Fruit fly (Drosophila melanogaster): ENCODE results near the gene Mau2.
A peak's percentile ranks its signal among the peaks of the same experiment; 100 is the strongest.

Mau2 gene

dm6 chr3R:15213362-15213989 is 4.5 kb downstream of the Mau2 start, which contains the start of the genes CG6654 and CG4210 (continued):
- TF ChIP-seq unpg (GFP tag; optimal IDR thresholded peaks at IDR 0.05) (no peak), Nf-YB (GFP tag; optimal IDR thresholded peaks at IDR 0.05) (no peak), ci (GFP tag; IDR thresholded peaks at IDR 0.05) (no peak), nau (GFP tag; optimal IDR thresholded peaks at IDR 0.05) (no peak), Taf1 (GFP tag; IDR thresholded peaks at IDR 0.05) (no peak), Hr51 (GFP tag; optimal IDR thresholded peaks at IDR 0.05) (no peak), Hmx (GFP tag; optimal IDR thresholded peaks at IDR 0.05) (no peak), trh (GFP tag; optimal IDR thresholded peaks at IDR 0.05) (no peak), CG7357 (GFP tag; IDR thresholded peaks at IDR 0.05) (no peak), HHEX (GFP tag; optimal IDR thresholded peaks at IDR 0.05) (no peak), bcd (GFP tag; optimal IDR thresholded peaks at IDR 0.05) (no peak), Dek (tag; optimal IDR thresholded peaks at IDR 0.05) (no peak), CG6791 (GFP tag; IDR thresholded peaks at IDR 0.05; ENCODE audit: partially characterized antibody) (no peak), CG3847 (GFP tag; IDR thresholded peaks at IDR 0.05) (no peak), HLH54F (GFP tag; optimal IDR thresholded peaks at IDR 0.05) (no peak), CG8359 (GFP tag; optimal IDR thresholded peaks at IDR 0.05; ENCODE audit: borderline replicate concordance) (no peak), Spps (tag; optimal IDR thresholded peaks at IDR 0.05) (no peak), kay (GFP tag; optimal IDR thresholded peaks at IDR 0.05) (no peak), Sox102F (GFP tag; optimal IDR thresholded peaks at IDR 0.05) (no peak), Ravus (GFP tag; IDR thresholded peaks at IDR 0.05) (no peak), CkIIα-i1 (GFP tag; IDR thresholded peaks at IDR 0.05) (no peak), run (tag; optimal IDR thresholded peaks at IDR 0.05) (no peak), CG34376 (GFP tag; optimal IDR thresholded peaks at IDR 0.05) (peak; percentile 28), bab2 (GFP tag; optimal IDR thresholded peaks at IDR 0.05) (no peak), nerfin-2 (GFP tag; IDR thresholded peaks at IDR 0.05; ENCODE audit: partially characterized antibody) (no peak), dpn (GFP tag; optimal IDR thresholded peaks at IDR 0.05) (peak in 1 of 2 experiments; percentile 9), HLH4C (GFP tag; IDR thresholded peaks at IDR 0.05; ENCODE audit: partially characterized antibody) (no peak), ash1 (GFP tag; optimal IDR thresholded peaks at IDR 0.05) (no peak), pros (GFP tag; optimal IDR thresholded peaks at IDR 0.05) (no peak), CG42726 (GFP tag; IDR thresholded peaks at IDR 0.05; ENCODE audit: partially characterized antibody) (no peak), crc (GFP tag; optimal IDR thresholded peaks at IDR 0.05) (no peak), Oli (tag; optimal IDR thresholded peaks at IDR 0.05) (no peak), Bteb2 (GFP tag; optimal IDR thresholded peaks at IDR 0.05) (no peak), CG12104 (GFP tag; optimal IDR thresholded peaks at IDR 0.05) (peak; percentile 23), CG3163 (GFP tag; optimal IDR thresholded peaks at IDR 0.05) (no peak), Asciz (GFP tag; optimal IDR thresholded peaks at IDR 0.05) (peak; percentile 1), CG4404 (GFP tag; IDR thresholded peaks at IDR 0.05) (no peak), shn (GFP tag; optimal IDR thresholded peaks at IDR 0.05) (no peak), wek (GFP tag; optimal IDR thresholded peaks at IDR 0.05) (no peak), ap (GFP tag; IDR thresholded peaks at IDR 0.05) (no peak), hth (optimal IDR thresholded peaks at IDR 0.05) (no peak), maf-S (GFP tag; optimal IDR thresholded peaks at IDR 0.05) (no peak), zen (tag; optimal IDR thresholded peaks at IDR 0.05) (peak; percentile 36), Blimp-1 (GFP tag; optimal IDR thresholded peaks at IDR 0.05) (no peak), luna (GFP tag; optimal IDR thresholded peaks at IDR 0.05) (no peak), org-1 (GFP tag; optimal IDR thresholded peaks at IDR 0.05) (no peak), ATbp (GFP tag; optimal IDR thresholded peaks at IDR 0.05) (no peak), pzg (GFP tag; optimal IDR thresholded peaks at IDR 0.05) (peak; percentile 67), CG13775 (GFP tag; optimal IDR thresholded peaks at IDR 0.05) (peak; percentile 3), lbe (GFP tag; optimal IDR thresholded peaks at IDR 0.05) (no peak)

All from whole organism, embryonic.